Worm (Caenorhabditis elegans): Measurements from ENCODE around the gene rha-1.

rha-1 gene

ce11 chrII:8891042-8891441 lies 7.6 kb upstream of the rha-1 start (continued):
- TF ChIP-seq bed-2 (GFP tag; IDR thresholded peaks at IDR 0.05) (no peak), ekl-4 (GFP tag; IDR thresholded peaks at IDR 0.05) (no peak), lsl-1 (GFP tag; optimal IDR thresholded peaks at IDR 0.05) (peak; percentile 76), aptf-2 (GFP tag; conservative IDR thresholded peaks at IDR 0.05) (no peak)

ce11 chrII:8890530-8890929 lies 7.1 kb upstream of the rha-1 start:
- TF ChIP-seq ztf-26 (tag; optimal IDR thresholded peaks at IDR 0.05) (no peak), egrh-3 (GFP tag; IDR thresholded peaks at IDR 0.05) (no peak), ceh-27 (GFP tag; optimal IDR thresholded peaks at IDR 0.05) (no peak), F37B4.10 (GFP tag; IDR thresholded peaks at IDR 0.05) (no peak), aptf-2 (GFP tag; conservative IDR thresholded peaks at IDR 0.05) (no peak), die-1 (tag; optimal IDR thresholded peaks at IDR 0.05) (no peak), athp-1 (tag; optimal IDR thresholded peaks at IDR 0.05) (no peak), F22D6.2 (tag; optimal IDR thresholded peaks at IDR 0.05) (no peak), C06A6.2 (GFP tag; conservative IDR thresholded peaks at IDR 0.05) (no peak), snpc-3.4 (tag; optimal IDR thresholded peaks at IDR 0.05) (no peak), hlh-12 (tag; optimal IDR thresholded peaks at IDR 0.05) (no peak), fkh-3 (tag; optimal IDR thresholded peaks at IDR 0.05) (no peak), dpff-1 (tag; optimal IDR thresholded peaks at IDR 0.05) (no peak), ceh-100 (GFP tag; IDR thresholded peaks at IDR 0.05) (no peak), xnd-1 (tag; optimal IDR thresholded peaks at IDR 0.05) (no peak), K11D2.4 (GFP tag; IDR thresholded peaks at IDR 0.05) (no peak), ztf-6 (GFP tag; IDR thresholded peaks at IDR 0.05) (no peak), madf-8 (GFP tag; conservative IDR thresholded peaks at IDR 0.05) (no peak)

- TF ChIP-seq dox-1 (GFP tag; IDR thresholded peaks at IDR 0.05): peak; percentile 40; the same call in 1 of the 2 replicates
- no peak for TF ChIP-seq zim-3 (tag; optimal IDR thresholded peaks at IDR 0.05)
- no peak for TF ChIP-seq T07F8.4 (tag; optimal IDR thresholded peaks at IDR 0.05)
- TF ChIP-seq Y79H2A.3 (GFP tag; conservative IDR thresholded peaks at IDR 0.05): no peak
- peak; percentile 92 for TF ChIP-seq xnd-1 (tag; optimal IDR thresholded peaks at IDR 0.05)
- no peak for TF ChIP-seq madf-10 (tag; optimal IDR thresholded peaks at IDR 0.05)
- TF ChIP-seq madf-6 (GFP tag; IDR thresholded peaks at IDR 0.05): peak; percentile 94
- TF ChIP-seq F22D6.2 (tag; optimal IDR thresholded peaks at IDR 0.05): no peak
- TF ChIP-seq mcd-1 (GFP tag; IDR thresholded peaks at IDR 0.05): peak; percentile 19; the same call in 1 of the 2 replicates
- TF ChIP-seq lsl-1 (GFP tag; optimal IDR thresholded peaks at IDR 0.05): peak; percentile 97
- TF ChIP-seq lag-1 (GFP tag; IDR thresholded peaks at IDR 0.05): no peak
- no peak for TF ChIP-seq lin-35 (GFP tag; optimal IDR thresholded peaks at IDR 0.05)
- no peak for TF ChIP-seq let-607 (tag; optimal IDR thresholded peaks at IDR 0.05)
- peak; percentile 29 for TF ChIP-seq F49E8.2 (tag; optimal IDR thresholded peaks at IDR 0.05; ENCODE audit: insufficient read depth)
- TF ChIP-seq ztf-3 (GFP tag; optimal IDR thresholded peaks at IDR 0.05): no peak
- no peak for TF ChIP-seq rpc-1 (optimal IDR thresholded peaks at IDR 0.05)
- no peak for TF ChIP-seq rpc-1 (tag; optimal IDR thresholded peaks at IDR 0.05)
- TF ChIP-seq F33H1.4 (GFP tag; IDR thresholded peaks at IDR 0.05): peak; percentile 96
- peak; percentile 5 for TF ChIP-seq tbp1 (GFP tag; optimal IDR thresholded peaks at IDR 0.05)
- peak; percentile 6 for TF ChIP-seq F23B12.7 (tag; optimal IDR thresholded peaks at IDR 0.05; ENCODE audit: insufficient read depth)
- TF ChIP-seq tlf-1 (GFP tag; optimal IDR thresholded peaks at IDR 0.05): no peak
- no peak for TF ChIP-seq hmg-20 (GFP tag; IDR thresholded peaks at IDR 0.05)
- TF ChIP-seq snpc-1.3 (tag; optimal IDR thresholded peaks at IDR 0.05; ENCODE audit: insufficient read depth): peak; percentile 17
- peak; percentile 87 for TF ChIP-seq madf-8 (GFP tag; conservative IDR thresholded peaks at IDR 0.05)
- peak; percentile 8; the same call in 1 of the 2 replicates for TF ChIP-seq hmg-1.2 (GFP tag; IDR thresholded peaks at IDR 0.05)
- TF ChIP-seq efl-1 (GFP tag; optimal IDR thresholded peaks at IDR 0.05): peak; percentile 0
- peak; percentile 45 for TF ChIP-seq lin-54 (GFP tag; optimal IDR thresholded peaks at IDR 0.05)
- TF ChIP-seq Y95B8A.8 (GFP tag; IDR thresholded peaks at IDR 0.05): no peak
- TF ChIP-seq D2030.7 (GFP tag; IDR thresholded peaks at IDR 0.05): peak; percentile 56; the same call in 1 of the 2 replicates
These were observed 6.6 kb upstream of the rha-1 start for ce11 chrII:8890017-8890416.
